Worm (Caenorhabditis elegans) whole organism, L1 larva: ENCODE results near the gene F21C10.5.

Source experiments
- C16A3.4 ChIP-seq: fragments of 150-350 bp; optimal IDR thresholded peaks from 2 replicates; lab custom pipeline; 2014; ENCODE audit warnings: missing biosample characterization, missing genetic modification characterization
- aha-1 ChIP-seq: fragments of 150-350 bp; optimal IDR thresholded peaks from 2 replicates; lab custom pipeline; 2014; ENCODE audit warnings: missing biosample characterization, missing genetic modification characterization
- ama-1 ChIP-seq: fragments of 150-350 bp; optimal IDR thresholded peaks from 2 replicates; lab custom pipeline; 2014
- ceh-63 ChIP-seq: fragments of 200-800 bp; sonication (Bioruptor generic); optimal IDR thresholded peaks from 2 replicates; lab custom pipeline; 2018; ENCODE audit warnings: mild to moderate bottlenecking, missing genetic modification characterization, missing compliant biosample characterization
- egl-13 ChIP-seq: sonication (generic microtip); optimal IDR thresholded peaks from 2 replicates; lab custom pipeline; 2016; ENCODE audit warnings: missing genotype, missing genetic modification reagents, missing genetic modification characterization, missing compliant biosample characterization
- fkh-10 ChIP-seq: sonication (generic microtip); optimal IDR thresholded peaks from 2 replicates; lab custom pipeline; 2017; ENCODE audit warnings: missing biosample characterization, missing genetic modification reagents, missing genetic modification characterization
- fkh-4 ChIP-seq: sonication (generic microtip); optimal IDR thresholded peaks from 2 replicates; lab custom pipeline; 2016; ENCODE audit warnings: missing compliant biosample characterization, missing genetic modification characterization, borderline replicate concordance
- hlh-4 ChIP-seq: sonication (generic microtip); optimal IDR thresholded peaks from 2 replicates; lab custom pipeline; 2016; ENCODE audit warnings: mild to moderate bottlenecking, missing genetic modification characterization, missing compliant biosample characterization
- lin-39 ChIP-seq: fragments of 150-350 bp; optimal IDR thresholded peaks from 2 replicates; lab custom pipeline; 2014; ENCODE audit warnings: missing biosample characterization, missing genetic modification reagents, missing genetic modification characterization
- lsy-2 ChIP-seq, 2 experiments: fragments of 150-350 bp; optimal IDR thresholded peaks; 2 replicates each; lab custom pipeline; 2014; ENCODE audit warnings: missing biosample characterization in 2 of 2, missing genetic modification characterization in 2 of 2
- nhr-77 ChIP-seq: fragments of 150-350 bp; optimal IDR thresholded peaks from 2 replicates; lab custom pipeline; 2014; ENCODE audit warnings: missing biosample characterization, missing genetic modification characterization
- pqm-1 ChIP-seq: sonication (generic microtip); optimal IDR thresholded peaks from 3 replicates; lab custom pipeline; 2017; ENCODE audit warnings: missing biosample characterization, missing genetic modification characterization
- zag-1 ChIP-seq: fragments of 150-350 bp; optimal IDR thresholded peaks from 2 replicates; lab custom pipeline; 2014; ENCODE audit warnings: missing biosample characterization, missing genetic modification characterization
- ztf-11 ChIP-seq, 2 experiments: sonication (generic microtip); optimal IDR thresholded peaks; 2 replicates each; lab custom pipeline; 2016 to 2017; ENCODE audit warnings: missing genetic modification characterization in 2 of 2, missing biosample characterization in 1 of 2, missing compliant biosample characterization in 1 of 2

ce11 chrV:9092209-9092608, 33.2 kb upstream of the F21C10.5 start, which contains the start of gene T27E4.1:
- no peak for TF ChIP-seq C16A3.4 (tag; lab: Kevin White, UChicago)
- TF ChIP-seq nhr-77 (tag; lab: Kevin White, UChicago) = no peak
- TF ChIP-seq aha-1 (tag; lab: Kevin White, UChicago) = no peak
- TF ChIP-seq egl-13 = no peak
- TF ChIP-seq ceh-63 (GFP tag; lab: Kevin White, UChicago) = no peak
- no peak for TF ChIP-seq ama-1
- no peak for TF ChIP-seq hlh-4
- no peak for TF ChIP-seq ztf-11 (tag; optimal IDR thresholded peaks at IDR 0.05; lab: Kevin White, UChicago)
- no peak for TF ChIP-seq pqm-1 (tag; lab: Kevin White, UChicago)
- TF ChIP-seq fkh-10 (GFP tag; lab: Kevin White, UChicago) = no peak
- no peak for TF ChIP-seq fkh-4 (tag; lab: Kevin White, UChicago)
- TF ChIP-seq zag-1 = no peak
- TF ChIP-seq lin-39 (tag; lab: Kevin White, UChicago) = no peak
- TF ChIP-seq lsy-2 (tag; optimal IDR thresholded peaks at IDR 0.05; lab: Kevin White, UChicago) = no peak
